Worm (Caenorhabditis elegans) whole organism, L4 larva: Measurements from ENCODE around the gene ndx-9.

Experiments used
- F37D6.2 ChIP-seq: sonication (generic microtip); optimal IDR thresholded peaks from 2 replicates; lab custom pipeline; 2016; ENCODE audit warnings: mild to moderate bottlenecking, missing genetic modification characterization, missing compliant biosample characterization
- ZK546.5 ChIP-seq, 2 experiments: sonication (generic microtip); optimal IDR thresholded peaks; 2 replicates each; lab custom pipeline; 2017; ENCODE audit warnings: missing biosample characterization in 2 of 2, missing genetic modification characterization in 2 of 2
- ces-1 ChIP-seq: fragments of 150-350 bp; sonication (generic microtip); optimal IDR thresholded peaks from 4 replicates; lab custom pipeline; 2014; ENCODE audit warnings: missing biosample characterization, missing genetic modification reagents, missing genetic modification characterization
- daf-16 ChIP-seq, 3 experiments: sonication (generic microtip); optimal IDR thresholded peaks; 2 replicates each; lab custom pipeline; 2016 to 2017; ENCODE audit warnings: missing genetic modification characterization in 3 of 3, missing genetic modification reagents in 3 of 3, mild to moderate bottlenecking in 2 of 3, missing compliant biosample characterization in 2 of 3, missing biosample characterization in 1 of 3, moderate library complexity in 1 of 3
- daf-19 ChIP-seq: fragments of 200-800 bp; sonication (Bioruptor generic); conservative IDR thresholded peaks from 2 replicates; pipeline ENCODE4 v1.3.6; 2022; ENCODE audit warnings: missing genetic modification characterization, missing compliant biosample characterization
- dmd-6 ChIP-seq: fragments of 200-800 bp; sonication (Bioruptor generic); IDR thresholded peaks from 2 replicates; pipeline ENCODE4 v1.3.6; 2022; ENCODE audit warnings: missing genetic modification reagents, missing genetic modification characterization, missing compliant biosample characterization
- dve-1 ChIP-seq: sonication (generic microtip); optimal IDR thresholded peaks from 2 replicates; lab custom pipeline; 2017; ENCODE audit warnings: antibody characterized with exemption, mild to moderate bottlenecking, missing genetic modification characterization, missing compliant biosample characterization; ENCODE audit not compliant: insufficient read depth
- hif-1 ChIP-seq, 2 experiments: sonication (generic microtip); optimal IDR thresholded peaks; 2 replicates each; lab custom pipeline; 2016 to 2017; ENCODE audit warnings: missing compliant biosample characterization in 2 of 2, missing genetic modification characterization in 2 of 2, missing genetic modification reagents in 2 of 2, missing genotype in 2 of 2, mild to moderate bottlenecking in 1 of 2
- hlh-30 ChIP-seq: sonication (generic microtip); optimal IDR thresholded peaks from 2 replicates; lab custom pipeline; 2017; ENCODE audit warnings: antibody characterized with exemption, mild to moderate bottlenecking, missing genetic modification characterization, missing compliant biosample characterization; ENCODE audit not compliant: insufficient read depth
- mdl-1 ChIP-seq, 2 experiments: fragments of 150-350 bp in 1 of 2; sonication (generic microtip) in 1 of 2; optimal IDR thresholded peaks; 2 replicates each; lab custom pipeline; 2014 to 2017; ENCODE audit warnings: missing biosample characterization in 2 of 2, missing genetic modification characterization in 2 of 2
- mxl-3 ChIP-seq: fragments of 200-800 bp; sonication (Bioruptor generic); optimal IDR thresholded peaks from 2 replicates; lab custom pipeline; 2018; ENCODE audit warnings: mild to moderate bottlenecking, missing genetic modification characterization, missing compliant biosample characterization
- nhr-28 ChIP-seq: fragments of 150-350 bp; optimal IDR thresholded peaks from 2 replicates; lab custom pipeline; 2014; ENCODE audit warnings: missing biosample characterization, missing genetic modification characterization
- nhr-48 ChIP-seq: sonication (generic microtip); optimal IDR thresholded peaks from 2 replicates; lab custom pipeline; 2016; ENCODE audit warnings: mild to moderate bottlenecking, missing genetic modification characterization, missing compliant biosample characterization
- nhr-77 ChIP-seq: fragments of 150-350 bp; optimal IDR thresholded peaks from 2 replicates; lab custom pipeline; 2014; ENCODE audit warnings: missing biosample characterization, missing genetic modification characterization
- zag-1 ChIP-seq: fragments of 150-350 bp; optimal IDR thresholded peaks from 2 replicates; lab custom pipeline; 2014; ENCODE audit warnings: missing biosample characterization, missing genetic modification characterization

The ndx-9 gene

DNA sequence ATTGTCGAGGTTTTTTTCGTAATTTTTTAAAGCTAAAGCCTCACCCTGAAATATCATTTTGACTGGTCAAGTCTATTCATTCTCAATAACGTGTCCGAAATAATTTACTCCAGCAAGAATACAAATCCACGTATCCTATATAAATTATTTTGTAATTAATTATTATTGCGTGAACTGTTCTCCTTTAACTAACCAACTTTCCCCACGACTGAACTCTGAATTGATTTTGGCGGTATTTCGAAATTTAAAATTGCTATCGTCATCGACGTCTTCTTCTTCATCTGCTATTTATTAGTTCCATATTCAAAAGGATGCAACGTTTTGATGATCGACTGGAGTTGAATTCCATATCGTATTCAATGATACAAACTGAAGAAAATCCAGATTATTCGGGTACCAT is 45.5 kb downstream of the ndx-9 start, which contains the start of the genes aqp-3 and Y69E1A.8:
TSS of gene aqp-3 (minus strand) at position 101 of the 400 bp plus-strand sequence.
TSS of gene Y69E1A.8 (plus strand) at position 246 of the 400 bp plus-strand sequence.
- TF ChIP-seq daf-16 (GFP tag; optimal IDR thresholded peaks at IDR 0.05; lab: Kevin White, UChicago) (no peak), daf-16 (tag; optimal IDR thresholded peaks at IDR 0.05; lab: Kevin White, UChicago) (no peak), ces-1 (no peak), daf-19 (GFP tag; lab: Robert Waterston, UW) (no peak), ZK546.5 (tag; optimal IDR thresholded peaks at IDR 0.05; lab: Kevin White, UChicago) (no peak)

DNA sequence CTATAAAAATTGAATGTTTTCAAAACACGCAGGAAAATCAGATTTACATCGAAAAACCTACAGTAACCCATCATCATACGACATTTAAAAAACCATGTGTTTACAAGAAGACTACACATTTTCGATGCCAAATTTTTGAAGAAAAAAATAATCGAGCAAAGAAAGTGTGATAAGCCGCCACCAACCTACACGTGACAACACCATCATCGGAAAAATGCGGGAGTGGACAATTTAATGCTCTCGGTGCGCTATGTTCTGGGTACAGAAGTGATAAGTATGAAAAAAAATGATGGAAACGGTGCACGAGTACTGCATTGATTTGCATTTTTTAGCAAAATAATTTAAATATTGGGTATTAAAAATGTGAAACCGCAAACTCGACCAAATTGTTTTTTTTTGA is 47.1 kb downstream of the ndx-9 start:
- peak in 1 of 2 experiments; percentile 1 for TF ChIP-seq mdl-1 (tag; optimal IDR thresholded peaks at IDR 0.05; lab: Kevin White, UChicago)
- peak; percentile 24 for TF ChIP-seq nhr-77 (tag; lab: Kevin White, UChicago)
- TF ChIP-seq dve-1 (tag; lab: Kevin White, UChicago), result peak; percentile 52
- no peak for TF ChIP-seq zag-1 (tag; lab: Kevin White, UChicago)
- no peak for TF ChIP-seq daf-16 (GFP tag; optimal IDR thresholded peaks at IDR 0.05; lab: Kevin White, UChicago)
- TF ChIP-seq daf-16 (tag; optimal IDR thresholded peaks at IDR 0.05; lab: Kevin White, UChicago), result peak; percentile 55
- TF ChIP-seq hif-1 (tag; optimal IDR thresholded peaks at IDR 0.05; lab: Kevin White, UChicago), result no peak
- TF ChIP-seq mxl-3 (GFP tag; lab: Kevin White, UChicago), result peak; percentile 12
- TF ChIP-seq dmd-6 (GFP tag; lab: Robert Waterston, UW), result peak; percentile 72
- TF ChIP-seq nhr-28 (tag; lab: Kevin White, UChicago), result peak; percentile 56
- no peak for TF ChIP-seq F37D6.2 (tag; lab: Kevin White, UChicago)
- TF ChIP-seq nhr-48 (tag; lab: Kevin White, UChicago), result peak; percentile 50
- TF ChIP-seq hlh-30, result peak; percentile 44
- TF ChIP-seq, all 104 proteins: peak for 9
